Fruit fly (Drosophila melanogaster) whole organism, embryonic: Measurements from ENCODE around the gene Zip88E.

Source experiments
- Atf3 ChIP-seq: fragments of 200-800 bp; sonication (Bioruptor generic); optimal IDR thresholded peaks from 3 replicates; lab custom pipeline; 2016; ENCODE audit warnings: missing biosample characterization, missing genetic modification characterization
- Atf6 ChIP-seq: fragments of 200-800 bp; sonication (Bioruptor generic); IDR thresholded peaks from 2 replicates; pipeline ENCODE4 v1.3.6; 2022; ENCODE audit warnings: missing biosample characterization, missing genetic modification characterization
- CG11504 ChIP-seq: fragments of 200-800 bp; sonication (Bioruptor generic); optimal IDR thresholded peaks from 3 replicates; lab custom pipeline; 2019; ENCODE audit warnings: missing biosample characterization, mild to moderate bottlenecking, missing genetic modification characterization, moderate library complexity
- CG11696 ChIP-seq: fragments of 200-800 bp; sonication (Bioruptor generic); IDR thresholded peaks from 2 replicates; pipeline ENCODE4 v1.3.6; 2022; ENCODE audit warnings: missing biosample characterization, missing genetic modification characterization
- CG14860 ChIP-seq: fragments of 200-800 bp; sonication (Bioruptor generic); IDR thresholded peaks from 3 replicates; pipeline ENCODE4 v1.3.6; 2022; ENCODE audit warnings: missing biosample characterization, missing genetic modification characterization; ENCODE audit not compliant: partially characterized antibody
- CG15011 ChIP-seq: fragments of 200-800 bp; sonication (Bioruptor generic); optimal IDR thresholded peaks from 3 replicates; lab custom pipeline; 2018; ENCODE audit warnings: missing biosample characterization, mild to moderate bottlenecking, missing genetic modification characterization
- CG15696 ChIP-seq: fragments of 200-800 bp; sonication (Bioruptor generic); optimal IDR thresholded peaks from 2 replicates; lab custom pipeline; 2019; ENCODE audit warnings: missing biosample characterization, mild to moderate bottlenecking, missing genetic modification characterization, moderate library complexity
- CG18599 ChIP-seq: fragments of 200-800 bp; sonication (Bioruptor generic); optimal IDR thresholded peaks from 3 replicates; lab custom pipeline; 2017; ENCODE audit warnings: missing biosample characterization, missing genetic modification characterization, mild to moderate bottlenecking, moderate library complexity, missing genetic modification reagents
- CG2120 ChIP-seq: fragments of 200-800 bp; sonication (Bioruptor generic); optimal IDR thresholded peaks from 3 replicates; lab custom pipeline; 2016; ENCODE audit warnings: missing biosample characterization, missing genetic modification characterization
- CG34376 ChIP-seq: fragments of 200-800 bp; sonication (Bioruptor generic); optimal IDR thresholded peaks from 2 replicates; lab custom pipeline; 2018; ENCODE audit warnings: missing biosample characterization, mild to moderate bottlenecking, missing genetic modification characterization
- CG4282 ChIP-seq: fragments of 200-800 bp; sonication (Bioruptor generic); optimal IDR thresholded peaks from 2 replicates; lab custom pipeline; 2016; ENCODE audit warnings: missing biosample characterization, missing genetic modification characterization
- CG5180 ChIP-seq: fragments of 200-800 bp; sonication (Bioruptor generic); optimal IDR thresholded peaks from 3 replicates; lab custom pipeline; 2017; ENCODE audit warnings: missing biosample characterization, missing genetic modification characterization, mild to moderate bottlenecking, moderate library complexity, missing genetic modification reagents
- CG6254 ChIP-seq: fragments of 200-800 bp; sonication (Bioruptor generic); optimal IDR thresholded peaks from 3 replicates; lab custom pipeline; 2017; ENCODE audit warnings: mild to moderate bottlenecking, missing biosample characterization, missing genetic modification reagents, missing genetic modification characterization
- CG7271 ChIP-seq: fragments of 200-800 bp; sonication (Bioruptor generic); optimal IDR thresholded peaks from 2 replicates; lab custom pipeline; 2018; ENCODE audit warnings: missing biosample characterization, mild to moderate bottlenecking, missing genetic modification characterization, moderate library complexity
- CG7786 ChIP-seq: fragments of 200-800 bp; sonication (Bioruptor generic); optimal IDR thresholded peaks from 2 replicates; lab custom pipeline; 2016; ENCODE audit warnings: missing biosample characterization, missing genetic modification characterization
- CG8388 ChIP-seq: fragments of 200-800 bp; sonication (Bioruptor generic); optimal IDR thresholded peaks from 2 replicates; lab custom pipeline; 2019; ENCODE audit warnings: missing biosample characterization, mild to moderate bottlenecking, missing genetic modification characterization, moderate library complexity
- CG9876 ChIP-seq: fragments of 200-800 bp; sonication (Bioruptor generic); optimal IDR thresholded peaks from 2 replicates; lab custom pipeline; 2016; ENCODE audit warnings: missing biosample characterization, missing genetic modification characterization
- Gug ChIP-seq: fragments of 200-800 bp; sonication (Bioruptor generic); IDR thresholded peaks from 4 replicates; pipeline ENCODE4 v1.3.6; 2022; ENCODE audit warnings: missing biosample characterization, missing genetic modification characterization
- Hr39 ChIP-seq: fragments of >200 bp; optimal IDR thresholded peaks from 2 replicates; lab custom pipeline; 2017
- Myb ChIP-seq: fragments of 200-800 bp; sonication (Bioruptor generic); optimal IDR thresholded peaks from 2 replicates; lab custom pipeline; 2016; ENCODE audit warnings: missing biosample characterization, missing genetic modification characterization
- TFAM ChIP-seq: fragments of 200-800 bp; sonication (Bioruptor generic); optimal IDR thresholded peaks from 2 replicates; lab custom pipeline; 2017; ENCODE audit warnings: missing biosample characterization, missing genetic modification characterization, inconsistent platforms
- bbx ChIP-seq: fragments of 200-800 bp; sonication (Bioruptor generic); IDR thresholded peaks from 2 replicates; pipeline ENCODE4 v1.3.6; 2022; ENCODE audit warnings: missing biosample characterization, missing genetic modification characterization; ENCODE audit not compliant: partially characterized antibody
- bcd ChIP-seq: fragments of 200-800 bp; sonication (Bioruptor generic); optimal IDR thresholded peaks from 2 replicates; lab custom pipeline; 2017; ENCODE audit warnings: missing biosample characterization, mild to moderate bottlenecking, missing genetic modification characterization
- cad ChIP-seq: fragments of >200 bp; optimal IDR thresholded peaks from 2 replicates; lab custom pipeline; 2017; ENCODE audit warnings: missing biosample characterization, missing genetic modification characterization
- cas ChIP-seq: fragments of 200-800 bp; sonication (Bioruptor generic); IDR thresholded peaks from 2 replicates; pipeline ENCODE4 v1.3.6; 2022; ENCODE audit warnings: missing biosample characterization, missing genetic modification characterization
- chinmo ChIP-seq: fragments of 200-800 bp; sonication (Bioruptor generic); IDR thresholded peaks from 4 replicates; pipeline ENCODE4 v1.3.6; 2022; ENCODE audit warnings: missing biosample characterization, missing genetic modification characterization; ENCODE audit not compliant: partially characterized antibody
- crc ChIP-seq: fragments of 200-800 bp; sonication (Bioruptor generic); optimal IDR thresholded peaks from 2 replicates; lab custom pipeline; 2016; ENCODE audit warnings: missing biosample characterization, missing genetic modification characterization
- dan ChIP-seq: fragments of 200-800 bp; sonication (Bioruptor generic); IDR thresholded peaks from 2 replicates; pipeline ENCODE4 v1.3.6; 2022; ENCODE audit warnings: missing biosample characterization, missing genetic modification characterization
- dmrt99B ChIP-seq: fragments of 200-800 bp; sonication (Bioruptor generic); optimal IDR thresholded peaks from 2 replicates; lab custom pipeline; 2018; ENCODE audit warnings: missing biosample characterization, mild to moderate bottlenecking, missing genetic modification characterization, moderate library complexity
- emc ChIP-seq: fragments of 200-800 bp; sonication (Bioruptor generic); optimal IDR thresholded peaks from 2 replicates; lab custom pipeline; 2016; ENCODE audit warnings: missing biosample characterization, missing genetic modification characterization
- ftz-f1 ChIP-seq: fragments of 200-800 bp; sonication (Bioruptor generic); optimal IDR thresholded peaks from 2 replicates; lab custom pipeline; 2016; ENCODE audit warnings: missing biosample characterization, missing genetic modification characterization
- gsb ChIP-seq: fragments of 200-800 bp; sonication (Bioruptor generic); IDR thresholded peaks from 2 replicates; pipeline ENCODE4 v1.3.6; 2022; ENCODE audit warnings: missing biosample characterization, missing genetic modification characterization
- her ChIP-seq: fragments of 200-800 bp; sonication (Bioruptor generic); optimal IDR thresholded peaks from 2 replicates; lab custom pipeline; 2016; ENCODE audit warnings: missing biosample characterization, missing genetic modification characterization
- insv ChIP-seq, 2 experiments: fragments of 200-800 bp; sonication (Bioruptor generic); optimal IDR thresholded peaks; 3 replicates each; lab custom pipeline; 2016 to 2018; ENCODE audit warnings: missing biosample characterization in 2 of 2, missing genetic modification characterization in 2 of 2
- lmd ChIP-seq: fragments of 200-800 bp; sonication (Bioruptor generic); IDR thresholded peaks from 2 replicates; pipeline ENCODE4 v1.3.6; 2022; ENCODE audit warnings: missing biosample characterization, missing genetic modification characterization
- mam ChIP-seq: fragments of 200-800 bp; sonication (Bioruptor generic); optimal IDR thresholded peaks from 3 replicates; lab custom pipeline; 2016; ENCODE audit warnings: missing biosample characterization, missing genetic modification characterization
- oc ChIP-seq: fragments of 200-800 bp; sonication (Bioruptor generic); optimal IDR thresholded peaks from 2 replicates; lab custom pipeline; 2018; ENCODE audit warnings: missing biosample characterization, mild to moderate bottlenecking, missing genetic modification characterization, moderate library complexity
- shn ChIP-seq: fragments of 200-800 bp; sonication (Bioruptor generic); optimal IDR thresholded peaks from 3 replicates; lab custom pipeline; 2016; ENCODE audit warnings: missing biosample characterization, missing genetic modification characterization
- sob ChIP-seq: fragments of 200-800 bp; sonication (Bioruptor generic); IDR thresholded peaks from 2 replicates; pipeline ENCODE4 v1.3.6; 2022; ENCODE audit warnings: missing biosample characterization, missing genetic modification characterization

Gene Zip88E

DNA sequence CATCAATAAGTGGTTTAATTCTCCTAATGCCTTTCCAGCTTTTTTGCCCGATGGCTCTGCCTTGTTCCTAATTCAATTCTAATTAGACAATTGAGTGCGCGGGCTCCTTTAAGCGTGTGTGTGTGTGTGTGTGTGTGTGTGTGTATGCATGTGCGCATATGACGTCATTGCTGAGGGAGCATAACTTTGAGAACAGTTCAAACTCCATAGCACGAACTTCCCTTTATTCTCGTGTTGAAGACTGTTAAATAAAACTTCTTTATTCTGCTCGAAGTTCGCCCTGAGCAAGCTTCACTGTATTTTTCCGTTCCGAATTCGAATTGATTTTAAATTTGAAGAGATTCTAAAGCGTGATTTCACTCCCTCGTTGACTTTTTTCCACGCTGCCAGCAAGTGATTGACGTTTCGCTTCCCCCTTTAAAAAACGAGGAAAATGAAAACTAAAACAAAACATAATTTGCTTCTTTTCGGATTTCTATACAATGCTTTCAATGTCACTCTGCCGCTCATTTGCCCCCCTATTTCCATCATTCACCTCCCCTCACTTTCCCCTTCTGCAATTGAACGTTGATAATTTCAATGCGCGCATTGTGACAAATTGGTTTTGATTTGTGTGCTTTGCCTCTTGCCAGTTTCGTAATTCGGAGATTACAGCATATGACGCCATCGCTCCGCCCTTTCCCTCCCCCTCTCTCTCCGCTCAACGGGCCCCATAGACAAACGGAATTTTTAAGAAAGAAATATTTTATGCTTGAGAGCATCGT lies 24.0 kb downstream of the Zip88E start (continued):
- TF ChIP-seq CG14860 (GFP tag; lab: Robert Waterston, UW) (no peak), CG15696 (tag; lab: Kevin White, UChicago) (peak; percentile 7), insv (GFP tag; optimal IDR thresholded peaks at IDR 0.05; lab: Kevin White, UChicago) (peak in 1 of 2 experiments; percentile 82), Hr39 (lab: Kevin White, UChicago) (no peak), crc (GFP tag; lab: Kevin White, UChicago) (peak; percentile 20), mam (no peak), Gug (GFP tag; lab: Robert Waterston, UW) (peak; percentile 54; the same call in 1 of the 4 replicates), ftz-f1 (GFP tag; lab: Kevin White, UChicago) (peak; percentile 52), CG11696 (GFP tag; lab: Robert Waterston, UW) (no peak), Atf3 (GFP tag; lab: Kevin White, UChicago) (peak; percentile 47), her (GFP tag; lab: Kevin White, UChicago) (no peak), shn (GFP tag; lab: Kevin White, UChicago) (no peak), gsb (GFP tag; lab: Robert Waterston, UW) (no peak), chinmo (no peak), CG6254 (GFP tag; lab: Kevin White, UChicago) (no peak), CG11504 (tag; lab: Kevin White, UChicago) (peak; percentile 32), bcd (GFP tag; lab: Kevin White, UChicago) (peak; percentile 18), Myb (GFP tag; lab: Kevin White, UChicago) (peak; percentile 19), CG9876 (GFP tag; lab: Kevin White, UChicago) (peak; percentile 2), CG15011 (peak; percentile 29), CG2120 (GFP tag; lab: Kevin White, UChicago) (peak; percentile 61), CG34376 (GFP tag; lab: Kevin White, UChicago) (peak; percentile 63), oc (tag; lab: Kevin White, UChicago) (peak; percentile 77), sob (GFP tag; lab: Robert Waterston, UW) (no peak), cad (GFP tag; lab: Kevin White, UChicago) (no peak), CG7271 (tag; lab: Kevin White, UChicago) (no peak), bbx (GFP tag; lab: Robert Waterston, UW) (no peak), CG18599 (peak; percentile 73), dmrt99B (tag; lab: Kevin White, UChicago) (peak; percentile 30), Atf6 (no peak), dan (GFP tag; lab: Robert Waterston, UW) (no peak), TFAM (GFP tag; lab: Kevin White, UChicago) (no peak), cas (GFP tag; lab: Robert Waterston, UW) (no peak), CG5180 (no peak), lmd (GFP tag; lab: Robert Waterston, UW) (no peak), CG8388 (GFP tag; lab: Kevin White, UChicago) (peak; percentile 13), CG4282 (GFP tag; lab: Kevin White, UChicago) (no peak), CG7786 (GFP tag; lab: Kevin White, UChicago) (peak; percentile 35), emc (no peak)
